Fruit fly (Drosophila melanogaster): ENCODE data around the gene CG33159.

Gene CG33159

dm6 chr3L:3192912-3193311 is 11.3 kb downstream of the CG33159 start, which contains the start of gene Hsp83 (continued):
- TF ChIP-seq her (GFP tag; optimal IDR thresholded peaks at IDR 0.05) (peak; percentile 96), ash1 (GFP tag; optimal IDR thresholded peaks at IDR 0.05) (peak; percentile 99), BEAF-32 (GFP tag; optimal IDR thresholded peaks at IDR 0.05) (no peak), CG18599 (GFP tag; optimal IDR thresholded peaks at IDR 0.05) (peak; percentile 99), CG9817 (tag; optimal IDR thresholded peaks at IDR 0.05) (peak; percentile 88), TFAM (GFP tag; optimal IDR thresholded peaks at IDR 0.05) (peak; percentile 89), CG3726 (GFP tag; IDR thresholded peaks at IDR 0.05) (peak; percentile 90), sim (GFP tag; IDR thresholded peaks at IDR 0.05) (peak; percentile 92), Camta (GFP tag; optimal IDR thresholded peaks at IDR 0.05) (peak; percentile 92), CG4328 (GFP tag; optimal IDR thresholded peaks at IDR 0.05) (peak; percentile 99), lola (GFP tag; optimal IDR thresholded peaks at IDR 0.05) (peak in 1 of 3 experiments; percentile 59), CG3847 (GFP tag; IDR thresholded peaks at IDR 0.05) (peak; percentile 88), aop (GFP tag; IDR thresholded peaks at IDR 0.05) (0 out of 2 replicates have a peak, but pooled peaks have one; percentile 41), pzg (GFP tag; optimal IDR thresholded peaks at IDR 0.05) (peak; percentile 76), CG12236 (GFP tag; optimal IDR thresholded peaks at IDR 0.05) (peak; percentile 88), sd (tag; optimal IDR thresholded peaks at IDR 0.05) (no peak), vfl (GFP tag; optimal IDR thresholded peaks at IDR 0.05) (peak; percentile 90), Bgb (GFP tag; IDR thresholded peaks at IDR 0.05; ENCODE audit: partially characterized antibody) (peak; percentile 36; the same call in 1 of the 2 replicates), CG15696 (tag; optimal IDR thresholded peaks at IDR 0.05) (peak; percentile 36), otp (GFP tag; IDR thresholded peaks at IDR 0.05) (peak; percentile 98), CG12744 (GFP tag; optimal IDR thresholded peaks at IDR 0.05) (peak; percentile 94), CG3995 (GFP tag; optimal IDR thresholded peaks at IDR 0.05) (peak; percentile 81), YL-1 (GFP tag; optimal IDR thresholded peaks at IDR 0.05) (peak; percentile 100), sima (GFP tag; optimal IDR thresholded peaks at IDR 0.05) (peak; percentile 92), Dad (GFP tag; optimal IDR thresholded peaks at IDR 0.05) (peak; percentile 95), Eip74EF (GFP tag; optimal IDR thresholded peaks at IDR 0.05) (peak in 1 of 2 experiments; percentile 88), Dll (GFP tag; IDR thresholded peaks at IDR 0.05; ENCODE audit: partially characterized antibody) (no peak), CG8359 (GFP tag; optimal IDR thresholded peaks at IDR 0.05; ENCODE audit: borderline replicate concordance) (peak; percentile 93), CG11247 (GFP tag; IDR thresholded peaks at IDR 0.05) (peak; percentile 95), tup (GFP tag; optimal IDR thresholded peaks at IDR 0.05) (peak; percentile 84), CG9437 (GFP tag; optimal IDR thresholded peaks at IDR 0.05) (peak; percentile 91), bigmax (GFP tag; optimal IDR thresholded peaks at IDR 0.05) (peak; percentile 91), CG11456 (GFP tag; IDR thresholded peaks at IDR 0.05) (peak; percentile 96), Meics (GFP tag; optimal IDR thresholded peaks at IDR 0.05) (peak; percentile 99), inv (GFP tag; IDR thresholded peaks at IDR 0.05; ENCODE audit: partially characterized antibody) (no peak), shn (GFP tag; optimal IDR thresholded peaks at IDR 0.05) (peak; percentile 95), tll (GFP tag; optimal IDR thresholded peaks at IDR 0.05) (no peak), gce (GFP tag; IDR thresholded peaks at IDR 0.05) (peak; percentile 98), CG3065 (GFP tag; optimal IDR thresholded peaks at IDR 0.05) (peak; percentile 94), NK7.1 (GFP tag; optimal IDR thresholded peaks at IDR 0.05) (peak; percentile 95), Adf1 (GFP tag; IDR thresholded peaks at IDR 0.05) (peak; percentile 77), Scr (GFP tag; IDR thresholded peaks at IDR 0.05; ENCODE audit: partially characterized antibody) (no peak), bsh (GFP tag; optimal IDR thresholded peaks at IDR 0.05) (peak; percentile 90 to 91), Vsx1 (GFP tag; optimal IDR thresholded peaks at IDR 0.05) (peak; percentile 97), lab (GFP tag; optimal IDR thresholded peaks at IDR 0.05) (peak; percentile 100), CG7372 (GFP tag; IDR thresholded peaks at IDR 0.05) (peak; percentile 85), CG7271 (tag; optimal IDR thresholded peaks at IDR 0.05) (peak; percentile 97), fd3F (GFP tag; optimal IDR thresholded peaks at IDR 0.05) (peak; percentile 86), Dip3 (GFP tag; optimal IDR thresholded peaks at IDR 0.05) (peak; percentile 86)
